Fruit fly (Drosophila melanogaster) whole organism, prepupa: ENCODE measurements around the gene Lcp65Ac.

Experiments
- CG10631 ChIP-seq: fragments of 200-800 bp; sonication (Bioruptor generic); optimal IDR thresholded peaks from 2 replicates; lab custom pipeline; 2016; ENCODE audit warnings: missing biosample characterization, missing genetic modification characterization
- CG10669 ChIP-seq: fragments of 200-800 bp; sonication (Bioruptor generic); optimal IDR thresholded peaks from 3 replicates; lab custom pipeline; 2018; ENCODE audit warnings: missing biosample characterization, mild to moderate bottlenecking, missing genetic modification characterization, moderate library complexity
- CG11294 ChIP-seq: fragments of 200-800 bp; sonication (Bioruptor generic); IDR thresholded peaks from 2 replicates; pipeline ENCODE4 v1.3.6; 2022; ENCODE audit warnings: missing biosample characterization, missing genetic modification characterization
- CG15336 ChIP-seq: fragments of 200-800 bp; sonication (Bioruptor generic); IDR thresholded peaks from 2 replicates; pipeline ENCODE4 v1.3.6; 2022; ENCODE audit warnings: missing biosample characterization, missing genetic modification characterization
- CG1621 ChIP-seq: fragments of 200-800 bp; sonication (Bioruptor generic); optimal IDR thresholded peaks from 3 replicates; lab custom pipeline; 2018; ENCODE audit warnings: missing biosample characterization, mild to moderate bottlenecking, missing genetic modification characterization
- CG3032 ChIP-seq: fragments of 200-800 bp; optimal IDR thresholded peaks from 2 replicates; lab custom pipeline; 2019; ENCODE audit warnings: missing biosample characterization, mild to moderate bottlenecking, missing genetic modification characterization, moderate library complexity
- CG31627 ChIP-seq: fragments of 200-800 bp; sonication (Bioruptor generic); optimal IDR thresholded peaks from 3 replicates; lab custom pipeline; 2016; ENCODE audit warnings: missing biosample characterization, missing genetic modification characterization
- CG6163 ChIP-seq: fragments of 200-800 bp; sonication (Bioruptor generic); IDR thresholded peaks from 3 replicates; pipeline ENCODE4 v1.3.6; 2022; ENCODE audit warnings: missing biosample characterization, missing genetic modification characterization
- CG6808 ChIP-seq: fragments of 200-800 bp; sonication (Bioruptor generic); optimal IDR thresholded peaks from 3 replicates; lab custom pipeline; 2017; ENCODE audit warnings: missing biosample characterization, missing genetic modification characterization, mild to moderate bottlenecking, moderate library complexity, missing genetic modification reagents
- CG6854 ChIP-seq: fragments of 200-800 bp; sonication (Bioruptor generic); optimal IDR thresholded peaks from 2 replicates; lab custom pipeline; 2017; ENCODE audit warnings: missing biosample characterization, mild to moderate bottlenecking, missing genetic modification characterization
- CG7368 ChIP-seq: fragments of 200-800 bp; sonication (Bioruptor generic); optimal IDR thresholded peaks from 3 replicates; lab custom pipeline; 2016; ENCODE audit warnings: missing biosample characterization, missing genetic modification characterization
- CG8119 ChIP-seq: fragments of 200-800 bp; sonication (Bioruptor generic); IDR thresholded peaks from 3 replicates; pipeline ENCODE4 v1.3.6; 2022; ENCODE audit warnings: missing biosample characterization, missing genetic modification characterization
- Eip93F ChIP-seq: fragments of 200-800 bp; sonication (Bioruptor generic); optimal IDR thresholded peaks from 2 replicates; lab custom pipeline; 2016; ENCODE audit warnings: missing biosample characterization, mild to moderate bottlenecking, missing genetic modification characterization
- Ets96B ChIP-seq: fragments of 200-800 bp; optimal IDR thresholded peaks from 2 replicates; lab custom pipeline; 2019; ENCODE audit warnings: missing biosample characterization, mild to moderate bottlenecking, missing genetic modification characterization, moderate library complexity
- Hr38 ChIP-seq: sonication (Bioruptor generic); optimal IDR thresholded peaks from 2 replicates; lab custom pipeline; 2016; ENCODE audit warnings: missing biosample characterization, missing genetic modification characterization
- Hr4 ChIP-seq: fragments of 200-800 bp; sonication (Bioruptor generic); optimal IDR thresholded peaks from 3 replicates; lab custom pipeline; 2016; ENCODE audit warnings: missing biosample characterization, missing genetic modification characterization
- Lpt ChIP-seq: fragments of 200-800 bp; sonication (Bioruptor generic); optimal IDR thresholded peaks from 3 replicates; lab custom pipeline; 2016; ENCODE audit warnings: missing biosample characterization, missing genetic modification characterization
- OdsH ChIP-seq: fragments of 200-800 bp; sonication (Bioruptor generic); optimal IDR thresholded peaks from 3 replicates; lab custom pipeline; 2016; ENCODE audit warnings: missing biosample characterization, missing genetic modification characterization
- Smox ChIP-seq: fragments of 200-800 bp; sonication (Bioruptor generic); optimal IDR thresholded peaks from 3 replicates; lab custom pipeline; 2016; ENCODE audit warnings: missing biosample characterization, missing genetic modification characterization
- Sox102F ChIP-seq: fragments of 200-800 bp; sonication (Bioruptor generic); optimal IDR thresholded peaks from 2 replicates; lab custom pipeline; 2016; ENCODE audit warnings: missing biosample characterization, mild to moderate bottlenecking, missing genetic modification characterization
- Sox15 ChIP-seq: fragments of 200-800 bp; sonication (Bioruptor generic); optimal IDR thresholded peaks from 3 replicates; lab custom pipeline; 2016; ENCODE audit warnings: missing biosample characterization, missing genetic modification characterization
- achi ChIP-seq: fragments of 200-800 bp; sonication (Bioruptor generic); optimal IDR thresholded peaks from 3 replicates; lab custom pipeline; 2016; ENCODE audit warnings: missing biosample characterization, missing genetic modification characterization
- cyc ChIP-seq: fragments of 200-800 bp; sonication (Bioruptor generic); optimal IDR thresholded peaks from 3 replicates; lab custom pipeline; 2016; ENCODE audit warnings: missing biosample characterization, missing genetic modification characterization
- dac ChIP-seq: fragments of 200-800 bp; sonication (Bioruptor generic); optimal IDR thresholded peaks from 2 replicates; lab custom pipeline; 2017; ENCODE audit warnings: missing biosample characterization, mild to moderate bottlenecking, missing genetic modification characterization
- dsx ChIP-seq: fragments of 200-800 bp; optimal IDR thresholded peaks from 3 replicates; lab custom pipeline; 2019; ENCODE audit warnings: missing biosample characterization, mild to moderate bottlenecking, missing genetic modification characterization, moderate library complexity; ENCODE audit not compliant: poor library complexity, severe bottlenecking
- eg ChIP-seq: fragments of 200-800 bp; sonication (Bioruptor generic); IDR thresholded peaks from 3 replicates; pipeline ENCODE4 v1.3.6; 2022; ENCODE audit warnings: missing biosample characterization, missing genetic modification characterization
- esn ChIP-seq: fragments of 200-800 bp; sonication (Bioruptor generic); optimal IDR thresholded peaks from 2 replicates; lab custom pipeline; 2016; ENCODE audit warnings: missing biosample characterization, mild to moderate bottlenecking, missing genetic modification characterization, moderate library complexity
- fd59A ChIP-seq: fragments of 200-800 bp; sonication (Bioruptor generic); optimal IDR thresholded peaks from 2 replicates; lab custom pipeline; 2017; ENCODE audit warnings: missing biosample characterization, mild to moderate bottlenecking, missing genetic modification characterization, missing genetic modification reagents
- salr ChIP-seq, 2 experiments: fragments of 200-800 bp; sonication (Bioruptor generic); optimal IDR thresholded peaks; 3 replicates each; lab custom pipeline; 2016 to 2018; ENCODE audit warnings: missing biosample characterization in 2 of 2, missing genetic modification characterization in 2 of 2, mild to moderate bottlenecking in 1 of 2
- spab ChIP-seq: fragments of 200-800 bp; sonication (Bioruptor generic); optimal IDR thresholded peaks from 2 replicates; lab custom pipeline; 2017; ENCODE audit warnings: missing biosample characterization, mild to moderate bottlenecking, missing genetic modification characterization, missing genetic modification reagents
- ss ChIP-seq, 2 experiments: fragments of 200-800 bp; sonication (Bioruptor generic); optimal IDR thresholded peaks; 2 replicates in 1 of 2; 3 replicates in 1 of 2; lab custom pipeline; 2017 to 2018; ENCODE audit warnings: mild to moderate bottlenecking in 2 of 2, missing biosample characterization in 2 of 2, missing genetic modification characterization in 2 of 2, moderate library complexity in 1 of 2
- svp ChIP-seq: fragments of 200-800 bp; sonication (Bioruptor generic); peaks from one replicate; lab custom pipeline; 2016; ENCODE audit warnings: missing biosample characterization, missing genetic modification characterization
- vri ChIP-seq: fragments of 200-800 bp; sonication (Bioruptor generic); optimal IDR thresholded peaks from 3 replicates; lab custom pipeline; 2016; ENCODE audit warnings: missing biosample characterization, mild to moderate bottlenecking, missing genetic modification characterization

Lcp65Ac gene

dm6 chr3L:6108264-6109060 is 36.2 kb upstream of the Lcp65Ac start:
- TF ChIP-seq CG15336: no peak
- no peak for TF ChIP-seq CG6808 (GFP tag; lab: Kevin White, UChicago)
- TF ChIP-seq ss (GFP tag; optimal IDR thresholded peaks at IDR 0.05; lab: Kevin White, UChicago): no peak
- TF ChIP-seq vri (GFP tag; lab: Kevin White, UChicago): no peak
- no peak for TF ChIP-seq fd59A (GFP tag; lab: Kevin White, UChicago)
- TF ChIP-seq achi: no peak
- no peak for TF ChIP-seq CG10669 (GFP tag; lab: Kevin White, UChicago)
- no peak for TF ChIP-seq Sox15
- TF ChIP-seq CG3032: no peak
- TF ChIP-seq Lpt (GFP tag; lab: Kevin White, UChicago): no peak
- no peak for TF ChIP-seq CG8119 (GFP tag; lab: Robert Waterston, UW)
- no peak for TF ChIP-seq salr (GFP tag; optimal IDR thresholded peaks at IDR 0.05; lab: Kevin White, UChicago)
- TF ChIP-seq Hr38 (GFP tag; lab: Kevin White, UChicago): no peak
- TF ChIP-seq CG31627 (GFP tag; lab: Kevin White, UChicago): no peak
- TF ChIP-seq Eip93F (GFP tag; lab: Kevin White, UChicago): no peak
- no peak for TF ChIP-seq cyc (GFP tag; lab: Kevin White, UChicago)
- TF ChIP-seq Sox102F (GFP tag; lab: Kevin White, UChicago): no peak
- TF ChIP-seq dsx (GFP tag; lab: Kevin White, UChicago): no peak

dm6 chr3L:6110673-6111449 is 33.8 kb upstream of the Lcp65Ac start:
- TF ChIP-seq CG11294 (no peak), eg (no peak), Eip93F (GFP tag; lab: Kevin White, UChicago) (no peak)

dm6 chr3L:6111458-6111857 is 33.2 kb upstream of the Lcp65Ac start:
- TF ChIP-seq fd59A (GFP tag; lab: Kevin White, UChicago) (no peak), dac (GFP tag; lab: Kevin White, UChicago) (no peak)

dm6 chr3L:6115505-6115904 is 29.1 kb upstream of the Lcp65Ac start:
- TF ChIP-seq CG10669 (GFP tag; lab: Kevin White, UChicago): no peak
- no peak for TF ChIP-seq CG31627 (GFP tag; lab: Kevin White, UChicago)
- TF ChIP-seq Smox (GFP tag; lab: Kevin White, UChicago): no peak
- TF ChIP-seq CG6808 (GFP tag; lab: Kevin White, UChicago): no peak
- TF ChIP-seq CG1621 (tag; lab: Kevin White, UChicago): no peak
- no peak for TF ChIP-seq CG10631 (GFP tag; lab: Kevin White, UChicago)
- TF ChIP-seq Hr38 (GFP tag; lab: Kevin White, UChicago): no peak
- no peak for TF ChIP-seq Hr4
- TF ChIP-seq cyc (GFP tag; lab: Kevin White, UChicago): no peak
- no peak for TF ChIP-seq esn (GFP tag; lab: Kevin White, UChicago)
- no peak for TF ChIP-seq OdsH (GFP tag; lab: Kevin White, UChicago)
- no peak for TF ChIP-seq CG7368 (GFP tag; lab: Kevin White, UChicago)
- no peak for TF ChIP-seq salr (GFP tag; optimal IDR thresholded peaks at IDR 0.05; lab: Kevin White, UChicago)
- no peak for TF ChIP-seq Sox102F (GFP tag; lab: Kevin White, UChicago)
- TF ChIP-seq Ets96B: no peak
- no peak for TF ChIP-seq CG6163 (GFP tag; lab: Robert Waterston, UW)
- TF ChIP-seq svp (GFP tag; lab: Kevin White, UChicago): no peak
- no peak for TF ChIP-seq CG6854
- no peak for TF ChIP-seq CG3032
- no peak for TF ChIP-seq spab (GFP tag; lab: Kevin White, UChicago)
